Worm (Caenorhabditis elegans) whole organism, L2 larva: ENCODE measurements around the gene cisd-1.

Experiments
- R02D3.7 ChIP-seq: fragments of 150-350 bp; optimal IDR thresholded peaks from 2 replicates; lab custom pipeline; 2014; ENCODE audit warnings: missing biosample characterization, missing genetic modification characterization
- ama-1 ChIP-seq: fragments of 150-350 bp; optimal IDR thresholded peaks from 2 replicates; lab custom pipeline; 2018; ENCODE audit warnings: inconsistent platforms
- ceh-16 ChIP-seq: fragments of 150-350 bp; optimal IDR thresholded peaks from 2 replicates; lab custom pipeline; 2014; ENCODE audit warnings: missing biosample characterization, missing genetic modification characterization
- elt-1 ChIP-seq: fragments of 150-350 bp; optimal IDR thresholded peaks from 2 replicates; lab custom pipeline; 2014; ENCODE audit warnings: missing biosample characterization, missing genetic modification characterization
- elt-3 ChIP-seq: sonication (generic microtip); optimal IDR thresholded peaks from 2 replicates; lab custom pipeline; 2017; ENCODE audit warnings: missing biosample characterization, missing genetic modification characterization
- fos-1 ChIP-seq: fragments of 150-350 bp; optimal IDR thresholded peaks from 2 replicates; lab custom pipeline; 2014; ENCODE audit warnings: missing biosample characterization, missing genetic modification characterization
- lin-13 ChIP-seq: fragments of 150-350 bp; optimal IDR thresholded peaks from 2 replicates; lab custom pipeline; 2014; ENCODE audit warnings: missing biosample characterization, missing genetic modification reagents, missing genetic modification characterization
- lsy-2 ChIP-seq, 2 experiments: fragments of 150-350 bp in 1 of 2; sonication (generic microtip) in 1 of 2; optimal IDR thresholded peaks; 2 replicates each; lab custom pipeline; 2014 to 2017; ENCODE audit warnings: missing biosample characterization in 2 of 2, missing genetic modification characterization in 2 of 2
- nhr-11 ChIP-seq: fragments of 150-350 bp; optimal IDR thresholded peaks from 2 replicates; lab custom pipeline; 2014; ENCODE audit warnings: missing biosample characterization, missing genetic modification characterization
- unc-62 ChIP-seq: fragments of 150-350 bp; optimal IDR thresholded peaks from 2 replicates; lab custom pipeline; 2014; ENCODE audit warnings: missing biosample characterization, missing genetic modification reagents, missing genetic modification characterization

DNA sequence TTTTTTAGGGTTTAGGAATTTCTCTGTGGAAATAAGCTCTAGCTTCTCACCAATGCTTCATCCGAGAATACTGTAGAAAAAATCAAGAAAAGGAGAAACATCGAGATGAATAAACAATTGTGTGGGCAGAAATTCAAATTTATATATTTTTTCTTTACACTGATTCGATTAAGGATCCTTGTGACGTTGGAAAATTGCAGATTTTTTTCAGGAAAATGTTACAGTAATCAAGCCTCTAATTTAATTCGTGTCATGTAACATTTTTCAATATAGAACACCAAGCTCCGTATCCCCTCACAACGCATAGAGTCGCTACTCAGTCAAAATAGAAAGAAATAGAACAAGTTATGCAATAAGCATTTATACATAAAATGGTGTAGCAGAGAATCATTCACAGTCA is 7.0 kb upstream of the cisd-1 start, which contains the start of gene W02B12.16:
- no peak for TF ChIP-seq ama-1 (lab: Kevin White, UChicago)
- no peak for TF ChIP-seq R02D3.7 (tag; lab: Kevin White, UChicago)
- TF ChIP-seq elt-1, result no peak
- TF ChIP-seq nhr-11 (tag; lab: Kevin White, UChicago), result no peak
- no peak for TF ChIP-seq lin-13
- TF ChIP-seq fos-1 (tag; lab: Kevin White, UChicago), result no peak
- no peak for TF ChIP-seq ceh-16 (tag; lab: Kevin White, UChicago)
- no peak for TF ChIP-seq lsy-2 (tag; optimal IDR thresholded peaks at IDR 0.05; lab: Kevin White, UChicago)
- TF ChIP-seq unc-62, result no peak
- TF ChIP-seq elt-3 (tag; lab: Kevin White, UChicago), result no peak
